Fruit fly (Drosophila melanogaster) ovary, adult (tissue): ENCODE results near the gene CG17475.

Experiments used
- CG17801 ChIP-seq: fragments of 200-800 bp; optimal IDR thresholded peaks from 2 replicates; lab custom pipeline; 2019; ENCODE audit warnings: missing biosample characterization, mild to moderate bottlenecking, missing genetic modification characterization, moderate library complexity; ENCODE audit not compliant: partially characterized antibody

The CG17475 gene

dm6 chr3R:17125339-17126044 is 4.7 kb downstream of the CG17475 start, which contains the start of gene cher:
TSS of gene cher (minus strand) at chr3R:17125389.
- TF ChIP-seq CG17801 (GFP tag; lab: Kevin White, UChicago), result no peak

dm6 chr3R:17124177-17124576 is 6.0 kb downstream of the CG17475 start, which contains the start of gene CG45079:
TSS of gene CG45079 (plus strand) at chr3R:17124477.
- TF ChIP-seq CG17801 (GFP tag; lab: Kevin White, UChicago), result no peak

dm6 chr3R:17122796-17123504 is 7.3 kb downstream of the CG17475 start:
- TF ChIP-seq CG17801 (GFP tag; lab: Kevin White, UChicago), result no peak

- no peak for TF ChIP-seq CG17801 (GFP tag; lab: Kevin White, UChicago)
Observed at dm6 chr3R:17121277-17121676, 8.9 kb downstream of the CG17475 start, which contains the start of gene CG42779. TSS of gene CG42779 (plus strand) at chr3R:17121577.

dm6 chr3R:17120165-17120564 is 10.1 kb downstream of the CG17475 start, which contains the start of gene CG34278:
TSS of gene CG34278 (plus strand) at chr3R:17120465.
- TF ChIP-seq CG17801 (GFP tag; lab: Kevin White, UChicago), result no peak

- TF ChIP-seq CG17801 (GFP tag; lab: Kevin White, UChicago), result peak; percentile 56
Observed at dm6 chr3R:17118917-17119378, 11.3 kb downstream of the CG17475 start.

- no peak for TF ChIP-seq CG17801 (GFP tag; lab: Kevin White, UChicago)
Observed at dm6 chr3R:17117607-17118327, 12.5 kb downstream of the CG17475 start.

dm6 chr3R:17116231-17116630 is 14.0 kb downstream of the CG17475 start:
- no peak for TF ChIP-seq CG17801 (GFP tag; lab: Kevin White, UChicago)

dm6 chr3R:17115668-17116067 is 14.6 kb downstream of the CG17475 start:
- TF ChIP-seq CG17801 (GFP tag; lab: Kevin White, UChicago), result no peak

dm6 chr3R:17110880-17111726 is 19.1 kb downstream of the CG17475 start:
- TF ChIP-seq CG17801 (GFP tag; lab: Kevin White, UChicago), result no peak

- no peak for TF ChIP-seq CG17801 (GFP tag; lab: Kevin White, UChicago)
Observed at dm6 chr3R:17108881-17109280, 21.3 kb downstream of the CG17475 start.

dm6 chr3R:17087977-17088618 is 42.1 kb downstream of the CG17475 start, which contains the start of gene cal1:
TSS of gene cal1 (plus strand) at chr3R:17088280.
- TF ChIP-seq CG17801 (GFP tag; lab: Kevin White, UChicago), result no peak

dm6 chr3R:17085029-17085807 is 45.0 kb downstream of the CG17475 start, which contains the start of gene GckIII:
TSS of gene GckIII (plus strand) at chr3R:17085513.
- no peak for TF ChIP-seq CG17801 (GFP tag; lab: Kevin White, UChicago)
